Worm (Caenorhabditis elegans): ENCODE data around the gene eif-3.L.

The eif-3.L gene

DNA sequence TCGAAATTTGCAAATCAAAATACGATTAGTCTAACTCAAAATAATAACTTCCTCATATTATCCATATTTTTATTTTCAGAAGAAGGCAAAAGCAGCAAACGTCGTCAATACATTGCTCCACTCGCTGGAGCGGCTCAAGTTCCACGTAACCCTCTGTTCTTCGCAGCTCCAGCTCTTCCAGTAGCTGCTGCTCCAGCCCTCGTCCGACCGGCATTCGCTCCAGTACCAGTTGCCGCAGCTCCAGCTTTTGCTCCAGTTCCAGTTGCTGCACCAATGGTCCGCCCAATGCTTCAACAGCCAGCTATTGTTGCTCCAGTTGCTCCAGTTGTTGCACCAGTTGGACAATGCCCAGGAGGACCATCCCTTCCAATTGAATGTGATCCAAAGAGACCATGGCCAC lies 43.6 kb downstream of the eif-3.L start:
- TF ChIP-seq xnd-1 (tag; optimal IDR thresholded peaks at IDR 0.05) = no peak
- TF ChIP-seq egrh-3 (GFP tag; IDR thresholded peaks at IDR 0.05) = peak; percentile 76
- peak; percentile 74; the same call in 1 of the 2 replicates for TF ChIP-seq zfh-2 (GFP tag; conservative IDR thresholded peaks at IDR 0.05)
- TF ChIP-seq attf-6 (GFP tag; IDR thresholded peaks at IDR 0.05) = no peak

ce11 chrII:5578035-5578434 lies 44.2 kb downstream of the eif-3.L start, which contains the start of gene T25E4.1:
T25E4.1 (plus strand) TSS chrII:5578335.
- TF ChIP-seq rec-8 (tag; optimal IDR thresholded peaks at IDR 0.05) (no peak), F57C9.4 (tag; optimal IDR thresholded peaks at IDR 0.05) (no peak), fkh-3 (tag; optimal IDR thresholded peaks at IDR 0.05) (no peak), snpc-1.3 (tag; optimal IDR thresholded peaks at IDR 0.05; ENCODE audit: insufficient read depth) (no peak), ZK185.1 (tag; optimal IDR thresholded peaks at IDR 0.05; ENCODE audit: poor library complexity, severe bottlenecking) (no peak), atf-7 (tag; optimal IDR thresholded peaks at IDR 0.05) (no peak)

DNA sequence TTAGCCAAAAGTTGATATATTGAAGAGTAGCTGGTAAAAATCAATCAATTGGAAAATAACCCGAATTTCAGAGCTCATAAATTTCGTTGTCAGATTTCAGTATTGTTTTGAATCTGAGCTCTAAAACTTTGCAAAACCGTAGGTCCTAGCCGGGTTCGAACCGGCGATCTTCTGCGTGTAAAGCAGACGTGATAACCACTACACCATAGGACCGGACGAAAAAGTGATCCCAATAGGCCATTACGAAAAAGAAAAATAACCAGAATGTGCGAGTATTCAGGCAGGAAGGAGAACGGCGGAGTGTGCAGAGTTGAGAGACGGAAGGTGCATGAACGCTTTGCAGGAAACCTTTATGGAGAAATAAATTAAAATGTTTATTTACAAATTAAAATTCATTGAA lies 45.2 kb downstream of the eif-3.L start:
- TF ChIP-seq rpc-1 (optimal IDR thresholded peaks at IDR 0.05) (peak; percentile 80), rpc-1 (tag; optimal IDR thresholded peaks at IDR 0.05) (peak; percentile 88), dpff-1 (tag; optimal IDR thresholded peaks at IDR 0.05) (no peak), lir-1 (GFP tag; conservative IDR thresholded peaks at IDR 0.05) (no peak), chd-7 (tag; optimal IDR thresholded peaks at IDR 0.05) (peak; percentile 56), cebp-1 (GFP tag; IDR thresholded peaks at IDR 0.05) (no peak), cebp-1 (tag; optimal IDR thresholded peaks at IDR 0.05) (no peak), pha-4 (tag; optimal IDR thresholded peaks at IDR 0.05) (no peak), mcd-1 (GFP tag; IDR thresholded peaks at IDR 0.05) (0 out of 2 replicates have a peak, but pooled peaks have one; percentile 46), dox-1 (GFP tag; IDR thresholded peaks at IDR 0.05) (peak; percentile 71), F49E8.2 (tag; optimal IDR thresholded peaks at IDR 0.05; ENCODE audit: insufficient read depth) (no peak), sea-2 (GFP tag; IDR thresholded peaks at IDR 0.05) (no peak), hlh-12 (tag; optimal IDR thresholded peaks at IDR 0.05) (no peak), ceh-27 (GFP tag; optimal IDR thresholded peaks at IDR 0.05) (peak; percentile 50), ztf-26 (tag; optimal IDR thresholded peaks at IDR 0.05) (peak; percentile 7), egl-18 (GFP tag; IDR thresholded peaks at IDR 0.05) (no peak), ztf-3 (GFP tag; optimal IDR thresholded peaks at IDR 0.05) (no peak), him-1 (tag; optimal IDR thresholded peaks at IDR 0.05) (peak; percentile 80), ceh-100 (GFP tag; IDR thresholded peaks at IDR 0.05) (peak; percentile 53; the same call in 1 of the 2 replicates), F55B11.4 (tag; optimal IDR thresholded peaks at IDR 0.05; ENCODE audit: borderline replicate concordance, insufficient read depth) (no peak), madf-3 (GFP tag; IDR thresholded peaks at IDR 0.05) (no peak), B0019.2 (GFP tag; conservative IDR thresholded peaks at IDR 0.05) (no peak), ets-4 (GFP tag; optimal IDR thresholded peaks at IDR 0.05) (no peak), nhr-90 (tag; optimal IDR thresholded peaks at IDR 0.05) (peak; percentile 66), madf-10 (tag; optimal IDR thresholded peaks at IDR 0.05) (peak; percentile 1), dpl-1 (GFP tag; optimal IDR thresholded peaks at IDR 0.05) (no peak), Y79H2A.3 (GFP tag; conservative IDR thresholded peaks at IDR 0.05) (no peak), hsf-1 (GFP tag; IDR thresholded peaks at IDR 0.05) (no peak), ztf-22 (GFP tag; optimal IDR thresholded peaks at IDR 0.05) (no peak), mes-4 (tag; optimal IDR thresholded peaks at IDR 0.05) (peak; percentile 56), unc-130 (GFP tag; optimal IDR thresholded peaks at IDR 0.05) (peak; percentile 18), sdz-38 (tag; optimal IDR thresholded peaks at IDR 0.05) (no peak), ztf-6 (GFP tag; IDR thresholded peaks at IDR 0.05) (no peak), nhr-27 (tag; optimal IDR thresholded peaks at IDR 0.05) (no peak), Y95B8A.8 (GFP tag; IDR thresholded peaks at IDR 0.05) (no peak), F10E7.11 (tag; optimal IDR thresholded peaks at IDR 0.05) (no peak), atf-7 (tag; optimal IDR thresholded peaks at IDR 0.05) (no peak)
